Worm (Caenorhabditis elegans) whole organism, young adult: ENCODE data around the gene cest-28.
"Not testable (repeated sequence)": the region's sequence is repeated elsewhere in the genome, so short reads cannot be mapped to it uniquely, and the experiment has no call there.

Experiments used
- B0336.3 ChIP-seq: fragments of 200-800 bp; sonication (Bioruptor generic); IDR thresholded peaks from 2 replicates; pipeline ENCODE4 v1.3.6; 2022; ENCODE audit warnings: missing genetic modification characterization, missing compliant biosample characterization
- aptf-2 ChIP-seq: fragments of 200-800 bp; sonication (Bioruptor generic); conservative IDR thresholded peaks from 2 replicates; pipeline ENCODE4 v1.3.6; 2022; ENCODE audit warnings: missing genetic modification reagents, missing genetic modification characterization, missing compliant biosample characterization
- ceh-27 ChIP-seq: fragments of 200-800 bp; sonication (Bioruptor generic); optimal IDR thresholded peaks from 2 replicates; lab custom pipeline; 2018; ENCODE audit warnings: mild to moderate bottlenecking, missing genetic modification characterization, moderate library complexity, missing compliant biosample characterization
- ceh-40 ChIP-seq: fragments of 200-800 bp; sonication (Bioruptor generic); IDR thresholded peaks from 2 replicates; pipeline ENCODE4 v1.3.6; 2022; ENCODE audit warnings: missing genetic modification characterization, missing compliant biosample characterization
- egrh-3 ChIP-seq: fragments of 200-800 bp; sonication (Bioruptor generic); IDR thresholded peaks from 2 replicates; pipeline ENCODE4 v1.3.6; 2022; ENCODE audit warnings: missing genetic modification reagents, missing genetic modification characterization, missing compliant biosample characterization
- ekl-4 ChIP-seq: fragments of 200-800 bp; sonication (Bioruptor generic); IDR thresholded peaks from 2 replicates; pipeline ENCODE4 v1.3.6; 2022; ENCODE audit warnings: missing genetic modification reagents, missing genetic modification characterization, missing compliant biosample characterization
- hmg-20 ChIP-seq: fragments of 200-800 bp; sonication (Bioruptor generic); IDR thresholded peaks from 2 replicates; pipeline ENCODE4 v1.3.6; 2022; ENCODE audit warnings: missing genetic modification reagents, missing genetic modification characterization, missing compliant biosample characterization
- hrde-1 ChIP-seq: sonication (generic microtip); optimal IDR thresholded peaks from 2 replicates; lab custom pipeline; 2016; ENCODE audit warnings: missing genetic modification characterization, mild to moderate bottlenecking, missing compliant biosample characterization, moderate library complexity, missing genotype, missing genetic modification reagents, borderline replicate concordance
- lin-26 ChIP-seq: fragments of 200-800 bp; sonication (Bioruptor generic); IDR thresholded peaks from 2 replicates; pipeline ENCODE4 v1.3.6; 2022; ENCODE audit warnings: missing genetic modification reagents, missing genetic modification characterization, missing compliant biosample characterization
- mcd-1 ChIP-seq: fragments of 200-800 bp; sonication (Bioruptor generic); IDR thresholded peaks from 2 replicates; pipeline ENCODE4 v1.3.6; 2022; ENCODE audit warnings: missing genetic modification reagents, missing genetic modification characterization, missing compliant biosample characterization
- snpc-1.3 ChIP-seq: sonication (generic microtip); optimal IDR thresholded peaks from 2 replicates; lab custom pipeline; 2017; ENCODE audit warnings: missing genetic modification characterization, mild to moderate bottlenecking, missing compliant biosample characterization, antibody characterized with exemption, moderate library complexity, missing genotype, missing genetic modification reagents; ENCODE audit not compliant: insufficient read depth
- snpc-4 ChIP-seq, 5 experiments: fragments of 150-350 bp in 1 of 5; sonication (generic microtip) in 4 of 5; optimal IDR thresholded peaks; 2 replicates each; lab custom pipeline; 2014 to 2018; ENCODE audit warnings: missing genetic modification characterization in 5 of 5, missing biosample characterization in 3 of 5, antibody characterized with exemption in 2 of 5, mild to moderate bottlenecking in 2 of 5, missing compliant biosample characterization in 2 of 5, missing genotype in 2 of 5, moderate library complexity in 2 of 5, missing genetic modification reagents in 1 of 5
- unc-62 ChIP-seq: fragments of 150-350 bp; optimal IDR thresholded peaks from 2 replicates; lab custom pipeline; 2014; ENCODE audit warnings: missing biosample characterization, missing genetic modification reagents, missing genetic modification characterization

- TF ChIP-seq B0336.3 (GFP tag; lab: Robert Waterston, UW); unc-62; ekl-4 (GFP tag; lab: Robert Waterston, UW); snpc-1.3 (tag; lab: Kevin White, UChicago); mcd-1; hmg-20 (GFP tag; lab: Robert Waterston, UW); ceh-40 (GFP tag; lab: Robert Waterston, UW); hrde-1 (tag; lab: Kevin White, UChicago); egrh-3 (GFP tag; lab: Robert Waterston, UW); snpc-4 (GFP tag; optimal IDR thresholded peaks at IDR 0.05; lab: Kevin White, UChicago); snpc-4 (tag; optimal IDR thresholded peaks at IDR 0.05; lab: Kevin White, UChicago); aptf-2 (GFP tag; lab: Robert Waterston, UW); lin-26 (GFP tag; lab: Robert Waterston, UW); ceh-27 (GFP tag; lab: Kevin White, UChicago): not testable (repeated sequence)
These were observed 41.5 kb downstream of the cest-28 start for ce11 chrV:6711071-6711470.
